Fruit fly (Drosophila melanogaster) whole organism: ENCODE measurements around the gene Nepl13.

Experiments used
- Dll ChIP-seq: fragments of >200 bp; optimal IDR thresholded peaks from 2 replicates; lab custom pipeline; 2017
- EcR ChIP-seq, 2 experiments: fragments of >200 bp; optimal IDR thresholded peaks; 2 replicates each; lab custom pipeline; 2017; ENCODE audit warnings: missing biosample characterization in 2 of 2, missing genetic modification characterization in 2 of 2, missing genetic modification reagents in 2 of 2
- pan ChIP-seq: fragments of >200 bp; optimal IDR thresholded peaks from 2 replicates; lab custom pipeline; 2017
- psq ChIP-seq: fragments of >200 bp; optimal IDR thresholded peaks from 2 replicates; lab custom pipeline; 2017
- usp ChIP-seq: fragments of >200 bp; optimal IDR thresholded peaks from 2 replicates; lab custom pipeline; 2017; ENCODE audit warnings: missing biosample characterization, missing genetic modification characterization, mixed read lengths

DNA sequence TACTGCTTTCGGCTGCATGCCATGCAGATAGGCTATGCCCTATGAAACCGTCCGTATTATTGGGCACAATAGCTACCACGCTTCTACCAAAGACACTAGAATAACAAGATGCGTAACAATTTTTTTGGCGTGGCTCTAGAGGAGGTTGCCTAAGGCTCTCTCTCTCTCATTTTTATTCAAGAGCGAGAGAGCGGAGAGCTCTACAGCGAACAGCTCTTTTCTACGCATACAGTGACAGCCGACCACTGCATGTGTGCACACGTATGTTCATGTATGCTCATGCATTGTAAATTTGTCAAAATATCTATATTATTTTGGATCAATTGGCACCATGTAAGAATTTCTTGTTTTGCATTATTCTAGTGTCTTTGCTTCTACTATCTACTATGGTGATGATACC is 27.9 kb downstream of the Nepl13 start:
- TF ChIP-seq Dll (no peak), usp (GFP tag; lab: Kevin White, UChicago) (no peak), psq (lab: Kevin White, UChicago) (no peak), pan (lab: Kevin White, UChicago) (no peak), EcR (GFP tag; optimal IDR thresholded peaks at IDR 0.05; lab: Kevin White, UChicago) (no peak)
